Fruit fly (Drosophila melanogaster): ENCODE results near the gene mTerf5.
A peak's percentile ranks its signal among the peaks of the same experiment; 100 is the strongest.

Gene mTerf5

dm6 chr3R:18198518-18199118 lies 24.9 kb downstream of the mTerf5 start (continued):
- TF ChIP-seq crp (GFP tag; optimal IDR thresholded peaks at IDR 0.05), result no peak
- peak; percentile 30 for TF ChIP-seq CG34376 (GFP tag; optimal IDR thresholded peaks at IDR 0.05)
- TF ChIP-seq CG7556 (GFP tag; optimal IDR thresholded peaks at IDR 0.05), result peak; percentile 35
- TF ChIP-seq Meics (GFP tag; optimal IDR thresholded peaks at IDR 0.05), result peak; percentile 33
- TF ChIP-seq ara (GFP tag; IDR thresholded peaks at IDR 0.05), result no peak
- peak; percentile 48 for TF ChIP-seq CG13424 (tag; optimal IDR thresholded peaks at IDR 0.05)
- TF ChIP-seq CG30403 (GFP tag; optimal IDR thresholded peaks at IDR 0.05), result no peak
- peak; percentile 66 for TF ChIP-seq CG7745 (tag; optimal IDR thresholded peaks at IDR 0.05)
- no peak for TF ChIP-seq nerfin-2 (GFP tag; IDR thresholded peaks at IDR 0.05; ENCODE audit: partially characterized antibody)
- no peak for TF ChIP-seq Six4 (GFP tag; optimal IDR thresholded peaks at IDR 0.05)
- TF ChIP-seq CG9727 (GFP tag; optimal IDR thresholded peaks at IDR 0.05), result peak; percentile 70
- no peak for TF ChIP-seq Dll (GFP tag; IDR thresholded peaks at IDR 0.05; ENCODE audit: partially characterized antibody)
- no peak for TF ChIP-seq Dbx (GFP tag; IDR thresholded peaks at IDR 0.05)
- TF ChIP-seq Kr (GFP tag; optimal IDR thresholded peaks at IDR 0.05), result peak; percentile 17
- TF ChIP-seq CG3163 (GFP tag; optimal IDR thresholded peaks at IDR 0.05), result peak; percentile 27
- peak; percentile 82 for TF ChIP-seq wek (GFP tag; optimal IDR thresholded peaks at IDR 0.05)
- no peak for TF ChIP-seq en (GFP tag; optimal IDR thresholded peaks at IDR 0.05)
- no peak for TF ChIP-seq CG8765 (GFP tag; IDR thresholded peaks at IDR 0.05)
- TF ChIP-seq MBD-R2 (GFP tag; IDR thresholded peaks at IDR 0.05), result no peak
- TF ChIP-seq cwo (GFP tag; optimal IDR thresholded peaks at IDR 0.05), result peak; percentile 63
- TF ChIP-seq gsb (GFP tag; IDR thresholded peaks at IDR 0.05), result no peak
- no peak for TF ChIP-seq pros (GFP tag; optimal IDR thresholded peaks at IDR 0.05)
- no peak for TF ChIP-seq eve (GFP tag; optimal IDR thresholded peaks at IDR 0.05)
- TF ChIP-seq onecut (GFP tag; IDR thresholded peaks at IDR 0.05), result peak; percentile 94
- no peak for TF ChIP-seq Lpt (GFP tag; optimal IDR thresholded peaks at IDR 0.05)
- no peak for TF ChIP-seq pum (GFP tag; optimal IDR thresholded peaks at IDR 0.05)
- peak; percentile 75 for TF ChIP-seq Asciz (GFP tag; optimal IDR thresholded peaks at IDR 0.05)
- TF ChIP-seq CG12744 (GFP tag; optimal IDR thresholded peaks at IDR 0.05), result peak; percentile 39
- peak; percentile 62 for TF ChIP-seq CG11723 (GFP tag; optimal IDR thresholded peaks at IDR 0.05)
- TF ChIP-seq CG2199 (GFP tag; IDR thresholded peaks at IDR 0.05), result no peak
- TF ChIP-seq CG12659 (GFP tag; optimal IDR thresholded peaks at IDR 0.05), result no peak
- peak; percentile 27 for TF ChIP-seq eyg (GFP tag; optimal IDR thresholded peaks at IDR 0.05)
- peak; percentile 21 for TF ChIP-seq CG6765 (GFP tag; optimal IDR thresholded peaks at IDR 0.05)
- no peak for TF ChIP-seq so (GFP tag; IDR thresholded peaks at IDR 0.05)
- no peak for TF ChIP-seq CG10959 (GFP tag; IDR thresholded peaks at IDR 0.05)
- TF ChIP-seq CG2116 (GFP tag; optimal IDR thresholded peaks at IDR 0.05), result peak; percentile 47
- TF ChIP-seq Elba2 (GFP tag; optimal IDR thresholded peaks at IDR 0.05), result peak; percentile 36
- peak; percentile 45 for TF ChIP-seq salm (tag; optimal IDR thresholded peaks at IDR 0.05)
- no peak for TF ChIP-seq Xrp1 (GFP tag; IDR thresholded peaks at IDR 0.05)
- peak; percentile 4 for TF ChIP-seq CG1602 (GFP tag; optimal IDR thresholded peaks at IDR 0.05)
- peak; percentile 55 for TF ChIP-seq CG12219 (GFP tag; optimal IDR thresholded peaks at IDR 0.05)
- no peak for TF ChIP-seq CG30431 (GFP tag; optimal IDR thresholded peaks at IDR 0.05)
- no peak for TF ChIP-seq sisA (GFP tag; IDR thresholded peaks at IDR 0.05)
- TF ChIP-seq Side (GFP tag; optimal IDR thresholded peaks at IDR 0.05), result peak; percentile 22
- TF ChIP-seq danr (GFP tag; IDR thresholded peaks at IDR 0.05), result no peak
- TF ChIP-seq pnt (GFP tag; optimal IDR thresholded peaks at IDR 0.05), result no peak
- TF ChIP-seq dm (GFP tag; optimal IDR thresholded peaks at IDR 0.05), result no peak
- no peak for TF ChIP-seq Pdp1 (GFP tag; optimal IDR thresholded peaks at IDR 0.05)
- peak; percentile 9 for TF ChIP-seq Hsf (GFP tag; optimal IDR thresholded peaks at IDR 0.05)
- no peak for TF ChIP-seq sens-2 (GFP tag; IDR thresholded peaks at IDR 0.05)
- TF ChIP-seq CG10543 (GFP tag; optimal IDR thresholded peaks at IDR 0.05), result peak; percentile 48
